Worm (Caenorhabditis elegans) whole organism, young adult: ENCODE measurements around the gene F17C11.12.

Experiments used
- B0035.1 ChIP-seq: sonication (generic microtip); optimal IDR thresholded peaks from 2 replicates; lab custom pipeline; 2016; ENCODE audit warnings: missing genetic modification characterization, mild to moderate bottlenecking, missing compliant biosample characterization, missing genotype, missing genetic modification reagents
- D2030.7 ChIP-seq: fragments of 200-800 bp; sonication (Bioruptor generic); IDR thresholded peaks from 2 replicates; pipeline ENCODE4 v1.3.6; 2022; ENCODE audit warnings: missing genetic modification reagents, missing genetic modification characterization, missing compliant biosample characterization
- Y79H2A.3 ChIP-seq: fragments of 200-800 bp; sonication (Bioruptor generic); conservative IDR thresholded peaks from 2 replicates; pipeline ENCODE4 v1.3.6; 2022; ENCODE audit warnings: missing genetic modification reagents, missing genetic modification characterization, missing compliant biosample characterization
- efl-1 ChIP-seq: fragments of 150-350 bp; optimal IDR thresholded peaks from 2 replicates; lab custom pipeline; 2014; ENCODE audit warnings: missing biosample characterization, missing genetic modification reagents, missing genetic modification characterization
- gei-17 ChIP-seq: fragments of 200-800 bp; sonication (Bioruptor generic); optimal IDR thresholded peaks from 2 replicates; lab custom pipeline; 2018; ENCODE audit warnings: mild to moderate bottlenecking, missing genetic modification characterization, missing compliant biosample characterization
- mel-28 ChIP-seq: sonication (generic microtip); optimal IDR thresholded peaks from 2 replicates; lab custom pipeline; 2016; ENCODE audit warnings: borderline replicate concordance, mild to moderate bottlenecking, missing genetic modification characterization, missing compliant biosample characterization
- mxl-1 ChIP-seq: sonication (generic microtip); optimal IDR thresholded peaks from 2 replicates; lab custom pipeline; 2016; ENCODE audit warnings: missing genetic modification characterization, missing compliant biosample characterization
- pha-4 ChIP-seq: fragments of 150-350 bp; sonication (generic microtip); optimal IDR thresholded peaks from 2 replicates; lab custom pipeline; 2014; ENCODE audit warnings: missing biosample characterization, missing genetic modification reagents, missing genetic modification characterization
- rpc-1 ChIP-seq, 2 experiments: fragments of 150-350 bp in 1 of 2; sonication (generic microtip) in 1 of 2; optimal IDR thresholded peaks; 2 replicates each; lab custom pipeline; 2014 to 2018; ENCODE audit warnings: missing biosample characterization in 1 of 2, missing genetic modification characterization in 1 of 2, missing genetic modification reagents in 1 of 2, missing genotype in 1 of 2
- sea-2 ChIP-seq: fragments of 200-800 bp; sonication (Bioruptor generic); IDR thresholded peaks from 2 replicates; pipeline ENCODE4 v1.3.6; 2022; ENCODE audit warnings: missing genetic modification characterization, missing compliant biosample characterization
- snpc-4 ChIP-seq, 5 experiments: fragments of 150-350 bp in 1 of 5; sonication (generic microtip) in 4 of 5; optimal IDR thresholded peaks; 2 replicates each; lab custom pipeline; 2014 to 2018; ENCODE audit warnings: missing genetic modification characterization in 5 of 5, missing biosample characterization in 3 of 5, antibody characterized with exemption in 2 of 5, mild to moderate bottlenecking in 2 of 5, missing compliant biosample characterization in 2 of 5, missing genotype in 2 of 5, moderate library complexity in 2 of 5, missing genetic modification reagents in 1 of 5
- unc-130 ChIP-seq: sonication (generic microtip); optimal IDR thresholded peaks from 2 replicates; lab custom pipeline; 2016; ENCODE audit warnings: missing genetic modification reagents, missing genetic modification characterization, missing compliant biosample characterization
- unc-62 ChIP-seq: fragments of 150-350 bp; optimal IDR thresholded peaks from 2 replicates; lab custom pipeline; 2014; ENCODE audit warnings: missing biosample characterization, missing genetic modification reagents, missing genetic modification characterization
- ztf-18 ChIP-seq: sonication (generic microtip); optimal IDR thresholded peaks from 2 replicates; lab custom pipeline; 2016; ENCODE audit warnings: missing genotype, mild to moderate bottlenecking, missing genetic modification characterization, missing compliant biosample characterization

DNA sequence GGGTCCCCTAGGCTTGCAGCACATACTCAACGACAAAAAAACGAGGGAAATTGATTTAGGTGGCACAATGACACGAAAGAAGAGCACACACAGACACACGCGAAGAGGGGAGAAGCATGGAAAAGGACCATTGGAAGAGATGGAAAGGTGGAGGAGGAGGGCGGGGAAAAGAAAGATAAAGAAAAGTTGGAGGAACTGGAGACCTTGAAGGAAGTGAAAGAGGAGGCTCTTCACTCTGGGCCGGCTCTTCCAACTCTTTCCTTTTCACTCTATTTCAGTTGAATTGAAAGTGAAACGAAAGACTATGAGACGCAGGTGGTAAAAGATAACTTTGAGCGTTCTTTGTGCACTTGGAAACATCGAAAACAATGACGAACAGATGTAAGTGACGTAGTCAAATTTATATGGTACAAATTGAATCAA lies 24.7 kb upstream of the F17C11.12 start:
- TF ChIP-seq snpc-4 (GFP tag; optimal IDR thresholded peaks at IDR 0.05; lab: Kevin White, UChicago) (no peak), snpc-4 (tag; optimal IDR thresholded peaks at IDR 0.05; lab: Kevin White, UChicago) (peak in 1 of 4 experiments; percentile 23), efl-1 (GFP tag; lab: Kevin White, UChicago) (no peak), ztf-18 (tag; lab: Kevin White, UChicago) (no peak), unc-130 (GFP tag; lab: Kevin White, UChicago) (no peak), D2030.7 (GFP tag; lab: Robert Waterston, UW) (no peak), gei-17 (GFP tag; lab: Kevin White, UChicago) (no peak), B0035.1 (no peak), rpc-1 (optimal IDR thresholded peaks at IDR 0.05; lab: Kevin White, UChicago) (no peak), rpc-1 (tag; optimal IDR thresholded peaks at IDR 0.05; lab: Kevin White, UChicago) (no peak), Y79H2A.3 (GFP tag; lab: Robert Waterston, UW) (no peak), mel-28 (tag; lab: Kevin White, UChicago) (no peak), unc-62 (GFP tag; lab: Kevin White, UChicago) (no peak), mxl-1 (no peak), sea-2 (GFP tag; lab: Robert Waterston, UW) (no peak), pha-4 (tag; lab: Kevin White, UChicago) (no peak)
